Fruit fly (Drosophila melanogaster) whole organism, wandering third instar larva: ENCODE measurements around the gene CG3630.

Experiments used
- Hr78 ChIP-seq: fragments of >200 bp; optimal IDR thresholded peaks from 2 replicates; lab custom pipeline; 2017; ENCODE audit warnings: missing biosample characterization, missing genetic modification characterization
- jim ChIP-seq: fragments of 175-275, 200-325 bp; sonication (Bioruptor generic); optimal IDR thresholded peaks from 2 replicates; lab custom pipeline; 2016; ENCODE audit warnings: missing biosample characterization, mild to moderate bottlenecking, missing genetic modification characterization
- psq ChIP-seq: fragments of 200-800 bp; sonication (Bioruptor generic); optimal IDR thresholded peaks from 3 replicates; lab custom pipeline; 2017; ENCODE audit warnings: missing biosample characterization, mild to moderate bottlenecking, missing genetic modification characterization, moderate library complexity

- no peak for TF ChIP-seq Hr78 (GFP tag; lab: Kevin White, UChicago)
- TF ChIP-seq jim (GFP tag; lab: Kevin White, UChicago): no peak
- no peak for TF ChIP-seq psq (GFP tag; lab: Kevin White, UChicago)
Observed at dm6 chrX:2148671-2149070, 13.3 kb upstream of the CG3630 start.
